Fruit fly (Drosophila melanogaster): Measurements from ENCODE around the gene CG14441.

CG14441 gene

dm6 chrX:6711295-6711694, 12.0 kb downstream of the CG14441 start (continued):
- TF ChIP-seq Abd-B (GFP tag; optimal IDR thresholded peaks at IDR 0.05) (peak; percentile 70), ac (GFP tag; optimal IDR thresholded peaks at IDR 0.05) (no peak), Blimp-1 (GFP tag; optimal IDR thresholded peaks at IDR 0.05) (peak; percentile 80), CG1603 (tag; optimal IDR thresholded peaks at IDR 0.05) (peak; percentile 91), H2.0 (GFP tag; IDR thresholded peaks at IDR 0.05) (peak; percentile 53; the same call in 1 of the 2 replicates), Xrp1 (GFP tag; IDR thresholded peaks at IDR 0.05) (peak; percentile 81), D19A (tag; optimal IDR thresholded peaks at IDR 0.05) (peak; percentile 70), gsb-n (tag; optimal IDR thresholded peaks at IDR 0.05) (peak; percentile 74), Doc3 (GFP tag; IDR thresholded peaks at IDR 0.05; ENCODE audit: partially characterized antibody) (no peak), Oli (tag; optimal IDR thresholded peaks at IDR 0.05) (peak; percentile 85), CG10654 (GFP tag; optimal IDR thresholded peaks at IDR 0.05) (peak; percentile 64), btn (GFP tag; optimal IDR thresholded peaks at IDR 0.05) (peak; percentile 61), CG10274 (GFP tag; optimal IDR thresholded peaks at IDR 0.05) (peak; percentile 34), salm (tag; optimal IDR thresholded peaks at IDR 0.05) (peak; percentile 70), CG18764 (GFP tag; optimal IDR thresholded peaks at IDR 0.05) (peak; percentile 58), dan (GFP tag; IDR thresholded peaks at IDR 0.05) (no peak), CG7271 (tag; optimal IDR thresholded peaks at IDR 0.05) (no peak), abd-A (tag; optimal IDR thresholded peaks at IDR 0.05) (no peak), hb (GFP tag; IDR thresholded peaks at IDR 0.05; ENCODE audit: partially characterized antibody) (no peak), CG9932 (GFP tag; IDR thresholded peaks at IDR 0.05) (peak; percentile 49), CG7372 (GFP tag; IDR thresholded peaks at IDR 0.05) (0 out of 2 replicates have a peak, but pooled peaks have one; percentile 35), Dp (GFP tag; optimal IDR thresholded peaks at IDR 0.05) (no peak), zen2 (GFP tag; IDR thresholded peaks at IDR 0.05; ENCODE audit: partially characterized antibody) (no peak), CG17361 (GFP tag; IDR thresholded peaks at IDR 0.05) (peak; percentile 76), CG18262 (tag; optimal IDR thresholded peaks at IDR 0.05) (peak; percentile 83), cas (GFP tag; IDR thresholded peaks at IDR 0.05) (no peak), ftz-f1 (GFP tag; optimal IDR thresholded peaks at IDR 0.05) (no peak), Dek (tag; optimal IDR thresholded peaks at IDR 0.05) (peak; percentile 83), CG9817 (tag; optimal IDR thresholded peaks at IDR 0.05) (peak; percentile 73), seq (GFP tag; IDR thresholded peaks at IDR 0.05) (peak; percentile 81), CG2199 (GFP tag; IDR thresholded peaks at IDR 0.05) (peak; percentile 63; the same call in 1 of the 3 replicates), trem (tag; optimal IDR thresholded peaks at IDR 0.05) (peak; percentile 74), Atf3 (GFP tag; optimal IDR thresholded peaks at IDR 0.05) (peak; percentile 66), CG2116 (GFP tag; optimal IDR thresholded peaks at IDR 0.05) (peak; percentile 41), br (optimal IDR thresholded peaks at IDR 0.05) (no peak), CG1647 (GFP tag; optimal IDR thresholded peaks at IDR 0.05) (peak; percentile 50), mam (GFP tag; optimal IDR thresholded peaks at IDR 0.05) (peak; percentile 77), slp2 (GFP tag; optimal IDR thresholded peaks at IDR 0.05) (peak; percentile 82), CG14667 (GFP tag; IDR thresholded peaks at IDR 0.05) (peak; percentile 44; the same call in 1 of the 2 replicates), CG3847 (GFP tag; IDR thresholded peaks at IDR 0.05) (peak; percentile 64), CG12942 (GFP tag; optimal IDR thresholded peaks at IDR 0.05) (peak; percentile 49), so (GFP tag; IDR thresholded peaks at IDR 0.05) (peak; percentile 79; the same call in 2 of the 3 replicates), Rx (GFP tag; IDR thresholded peaks at IDR 0.05) (peak; percentile 39; the same call in 1 of the 2 replicates), CG7963 (GFP tag; IDR thresholded peaks at IDR 0.05; ENCODE audit: partially characterized antibody) (no peak), Oaz (GFP tag; IDR thresholded peaks at IDR 0.05) (0 out of 2 replicates have a peak, but pooled peaks have one; percentile 12), CG43689 (GFP tag; IDR thresholded peaks at IDR 0.05) (peak; percentile 38; the same call in 1 of the 2 replicates), pzg (GFP tag; optimal IDR thresholded peaks at IDR 0.05) (no peak), ttk (GFP tag; IDR thresholded peaks at IDR 0.05) (peak; percentile 65), Elba2 (GFP tag; optimal IDR thresholded peaks at IDR 0.05) (no peak), Lim3 (GFP tag; IDR thresholded peaks at IDR 0.05) (no peak), CG17359 (tag; optimal IDR thresholded peaks at IDR 0.05) (peak; percentile 86)

All from whole organism, embryonic.